Fruit fly (Drosophila melanogaster): ENCODE results near the gene CG4998.

dm6 chr3L:16351770-16352429 lies 13.1 kb downstream of the CG4998 start, which contains the start of the genes Golgin104 and Tcs3:
- TF ChIP-seq Abd-B (GFP tag; optimal IDR thresholded peaks at IDR 0.05) (no peak), fru (GFP tag; optimal IDR thresholded peaks at IDR 0.05) (no peak), jim (GFP tag; optimal IDR thresholded peaks at IDR 0.05) (no peak), Dif (GFP tag; optimal IDR thresholded peaks at IDR 0.05; ENCODE audit: partially characterized antibody) (no peak)

Measured in whole organism, wandering third instar larva.